Fruit fly (Drosophila melanogaster): ENCODE data around the gene CG34302.
A peak's percentile ranks its signal among the peaks of the same experiment; 100 is the strongest.

Gene CG34302

DNA sequence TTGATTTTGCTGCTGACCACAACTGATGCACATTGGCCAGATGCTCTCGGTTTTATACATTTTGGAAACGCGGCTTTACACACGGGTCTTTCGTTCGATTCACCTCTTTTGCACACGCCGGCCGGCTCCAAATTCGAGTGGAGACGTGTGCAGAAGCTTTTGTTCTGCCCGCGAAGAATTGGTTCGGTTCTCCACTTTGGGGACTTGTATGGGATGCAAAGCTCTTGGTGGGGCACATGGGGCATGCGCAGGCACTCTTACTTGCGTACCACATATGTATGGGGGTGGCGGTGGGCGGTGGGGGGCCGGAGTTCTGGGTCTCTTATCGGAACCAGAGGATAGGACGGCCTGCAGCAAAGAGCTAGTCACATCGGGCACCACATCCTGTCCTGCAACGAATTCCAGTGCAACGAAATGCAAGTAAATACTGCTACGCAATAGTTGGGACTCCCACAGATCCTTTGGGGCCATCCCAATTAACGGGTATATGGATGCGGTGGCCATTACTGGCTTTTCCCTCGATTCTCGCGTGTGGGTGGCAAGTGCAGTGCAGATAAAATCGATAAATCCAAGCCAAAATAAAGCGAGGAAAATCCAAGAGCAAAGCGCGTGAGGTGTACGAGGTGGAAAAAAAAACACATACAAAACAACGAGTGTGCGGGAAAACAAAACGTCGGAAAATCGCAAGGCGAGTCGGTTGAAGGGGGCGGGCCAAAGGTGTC is 39.1 kb downstream of the CG34302 start, which contains the start of the genes MtnA and CG8500 (continued):
- TF ChIP-seq CG13894 (tag; optimal IDR thresholded peaks at IDR 0.05) (peak; percentile 26), ind (GFP tag; optimal IDR thresholded peaks at IDR 0.05) (no peak), CG11247 (GFP tag; IDR thresholded peaks at IDR 0.05) (no peak), Opbp (GFP tag; IDR thresholded peaks at IDR 0.05; ENCODE audit: partially characterized antibody) (0 out of 3 replicates have a peak, but pooled peaks have one; percentile 24), Pdp1 (GFP tag; optimal IDR thresholded peaks at IDR 0.05) (no peak), Sox100B (GFP tag; optimal IDR thresholded peaks at IDR 0.05) (no peak), Hr51 (GFP tag; optimal IDR thresholded peaks at IDR 0.05) (no peak), ewg (GFP tag; optimal IDR thresholded peaks at IDR 0.05) (peak; percentile 99), Lim3 (GFP tag; IDR thresholded peaks at IDR 0.05) (no peak), fru (optimal IDR thresholded peaks at IDR 0.05) (no peak), Fer1 (GFP tag; optimal IDR thresholded peaks at IDR 0.05) (peak; percentile 55), pita (GFP tag; optimal IDR thresholded peaks at IDR 0.05) (peak; percentile 54), CG16813 (GFP tag; IDR thresholded peaks at IDR 0.05; ENCODE audit: partially characterized antibody) (no peak), Doc3 (GFP tag; IDR thresholded peaks at IDR 0.05; ENCODE audit: partially characterized antibody) (no peak), CG17328 (GFP tag; IDR thresholded peaks at IDR 0.05) (no peak), CG18619 (GFP tag; optimal IDR thresholded peaks at IDR 0.05) (no peak), CG2202 (tag; optimal IDR thresholded peaks at IDR 0.05) (no peak), onecut (GFP tag; IDR thresholded peaks at IDR 0.05) (peak; percentile 87), pzg (GFP tag; optimal IDR thresholded peaks at IDR 0.05) (peak; percentile 67), Hand (GFP tag; optimal IDR thresholded peaks at IDR 0.05) (peak; percentile 4), CG17802 (tag; optimal IDR thresholded peaks at IDR 0.05) (no peak), CG6683 (GFP tag; optimal IDR thresholded peaks at IDR 0.05) (peak; percentile 11), kni (GFP tag; optimal IDR thresholded peaks at IDR 0.05) (no peak), inv (GFP tag; IDR thresholded peaks at IDR 0.05; ENCODE audit: partially characterized antibody) (peak; percentile 28; the same call in 1 of the 2 replicates), CG7963 (GFP tag; IDR thresholded peaks at IDR 0.05; ENCODE audit: partially characterized antibody) (no peak), ro (GFP tag; IDR thresholded peaks at IDR 0.05) (no peak), CG18476 (GFP tag; optimal IDR thresholded peaks at IDR 0.05) (no peak), lab (GFP tag; optimal IDR thresholded peaks at IDR 0.05) (peak; percentile 51), Ptx1 (GFP tag; IDR thresholded peaks at IDR 0.05) (0 out of 2 replicates have a peak, but pooled peaks have one; percentile 12), CG6175 (GFP tag; IDR thresholded peaks at IDR 0.05) (peak; percentile 78; the same call in 2 of the 3 replicates), Ets97D (GFP tag; optimal IDR thresholded peaks at IDR 0.05) (no peak), Bgb (GFP tag; IDR thresholded peaks at IDR 0.05; ENCODE audit: partially characterized antibody) (peak; percentile 54; the same call in 1 of the 2 replicates), kah (GFP tag; optimal IDR thresholded peaks at IDR 0.05) (no peak), sens (GFP tag) (peak; percentile 33), ken (GFP tag; IDR thresholded peaks at IDR 0.05) (0 out of 3 replicates have a peak, but pooled peaks have one; percentile 31), stc (GFP tag; IDR thresholded peaks at IDR 0.05) (0 out of 2 replicates have a peak, but pooled peaks have one; percentile 16), CG4282 (GFP tag; optimal IDR thresholded peaks at IDR 0.05) (no peak), CG1602 (GFP tag; optimal IDR thresholded peaks at IDR 0.05) (no peak), HmgD (GFP tag; optimal IDR thresholded peaks at IDR 0.05) (no peak), E2f2 (GFP tag; IDR thresholded peaks at IDR 0.05) (peak; percentile 68), caup (GFP tag; optimal IDR thresholded peaks at IDR 0.05; ENCODE audit: severe bottlenecking) (peak; percentile 13), Hmr (GFP tag; optimal IDR thresholded peaks at IDR 0.05) (peak; percentile 79), CG31224 (GFP tag; IDR thresholded peaks at IDR 0.05) (no peak), CG34376 (GFP tag; optimal IDR thresholded peaks at IDR 0.05) (peak; percentile 14), Gug (GFP tag; IDR thresholded peaks at IDR 0.05) (no peak), seq (GFP tag; IDR thresholded peaks at IDR 0.05) (peak; percentile 31; the same call in 1 of the 2 replicates), emc (GFP tag; optimal IDR thresholded peaks at IDR 0.05) (no peak), CG10267 (tag; optimal IDR thresholded peaks at IDR 0.05) (no peak)

Data from whole organism, embryonic.